Fruit fly (Drosophila melanogaster): Measurements from ENCODE around the gene kis.

kis gene

dm6 chr2L:219441-220033, 31.1 kb downstream of the kis start:
- TF ChIP-seq CG8159 (tag; optimal IDR thresholded peaks at IDR 0.05) (no peak), CG14655 (GFP tag; optimal IDR thresholded peaks at IDR 0.05) (no peak), CG17806 (tag; optimal IDR thresholded peaks at IDR 0.05) (no peak), CG8301 (tag; optimal IDR thresholded peaks at IDR 0.05) (no peak), CG15710 (tag; optimal IDR thresholded peaks at IDR 0.05) (no peak), Pif1A (GFP tag; optimal IDR thresholded peaks at IDR 0.05) (no peak), Ets98B (GFP tag; IDR thresholded peaks at IDR 0.05) (no peak), rn (GFP tag; IDR thresholded peaks at IDR 0.05) (no peak), gl (tag; optimal IDR thresholded peaks at IDR 0.05) (no peak)

dm6 chr2L:207129-207813, 43.4 kb downstream of the kis start, which contains the start of the genes Tbc1d15-17 and CG11617:
TSS of gene Tbc1d15-17 (plus strand) at chr2L:207179.
TSS of gene CG11617 (minus strand) at chr2L:207297.
- TF ChIP-seq CG4496 (GFP tag; IDR thresholded peaks at IDR 0.05) (0 out of 3 replicates have a peak, but pooled peaks have one; percentile 25), D1 (tag; optimal IDR thresholded peaks at IDR 0.05) (no peak)

- no peak for TF ChIP-seq rn (GFP tag; IDR thresholded peaks at IDR 0.05)
- TF ChIP-seq CG17806 (tag; optimal IDR thresholded peaks at IDR 0.05): no peak
- TF ChIP-seq fd96Ca (GFP tag; IDR thresholded peaks at IDR 0.05): no peak
- TF ChIP-seq Pif1A (GFP tag; optimal IDR thresholded peaks at IDR 0.05): no peak
- no peak for TF ChIP-seq Ets98B (GFP tag; IDR thresholded peaks at IDR 0.05)
- no peak for TF ChIP-seq EcR (GFP tag; optimal IDR thresholded peaks at IDR 0.05)
- no peak for TF ChIP-seq CG14655 (GFP tag; optimal IDR thresholded peaks at IDR 0.05)
- no peak for TF ChIP-seq CG34367 (tag; optimal IDR thresholded peaks at IDR 0.05)
- TF ChIP-seq CG32121 (GFP tag; IDR thresholded peaks at IDR 0.05): no peak
- no peak for TF ChIP-seq Snoo (tag; optimal IDR thresholded peaks at IDR 0.05)
- no peak for TF ChIP-seq CG4496 (GFP tag; IDR thresholded peaks at IDR 0.05)
- no peak for TF ChIP-seq CG8159 (tag; optimal IDR thresholded peaks at IDR 0.05)
- TF ChIP-seq CG15710 (tag; optimal IDR thresholded peaks at IDR 0.05): no peak
These were observed 44.1 kb downstream of the kis start for dm6 chr2L:206556-206955.

- TF ChIP-seq fd96Ca (GFP tag; IDR thresholded peaks at IDR 0.05): no peak
These were observed 46.1 kb downstream of the kis start for dm6 chr2L:204557-204956.

dm6 chr2L:203529-204127, 47.0 kb downstream of the kis start, which contains the start of gene mRpL10:
TSS of gene mRpL10 (plus strand) at chr2L:203779.
- TF ChIP-seq CG17806 (tag; optimal IDR thresholded peaks at IDR 0.05) (peak; percentile 9), CG15710 (tag; optimal IDR thresholded peaks at IDR 0.05) (peak; percentile 11), Pif1B (GFP tag; optimal IDR thresholded peaks at IDR 0.05) (no peak)

dm6 chr2L:195668-196067, 55.0 kb downstream of the kis start:
- TF ChIP-seq EcR (GFP tag; optimal IDR thresholded peaks at IDR 0.05) (no peak), rn (GFP tag; IDR thresholded peaks at IDR 0.05) (no peak), CG34367 (tag; optimal IDR thresholded peaks at IDR 0.05) (no peak), CG14655 (GFP tag; optimal IDR thresholded peaks at IDR 0.05) (no peak), D1 (tag; optimal IDR thresholded peaks at IDR 0.05) (no peak), gl (tag; optimal IDR thresholded peaks at IDR 0.05) (no peak), Pif1B (GFP tag; optimal IDR thresholded peaks at IDR 0.05) (no peak), CG12605 (GFP tag; IDR thresholded peaks at IDR 0.05) (no peak), CG9948 (tag; optimal IDR thresholded peaks at IDR 0.05) (no peak), Pif1A (GFP tag; optimal IDR thresholded peaks at IDR 0.05) (no peak), CG32121 (GFP tag; IDR thresholded peaks at IDR 0.05) (no peak), CG10348 (GFP tag; IDR thresholded peaks at IDR 0.05) (no peak), Ets98B (GFP tag; IDR thresholded peaks at IDR 0.05) (no peak), CG13204 (GFP tag; optimal IDR thresholded peaks at IDR 0.05) (no peak), CG4496 (GFP tag; IDR thresholded peaks at IDR 0.05) (no peak), fd96Ca (GFP tag; IDR thresholded peaks at IDR 0.05) (no peak)

dm6 chr2L:182360-183144, 68.1 kb downstream of the kis start:
- TF ChIP-seq CG8159 (tag; optimal IDR thresholded peaks at IDR 0.05) (no peak), EcR (GFP tag; optimal IDR thresholded peaks at IDR 0.05) (peak; percentile 82), CG4496 (GFP tag; IDR thresholded peaks at IDR 0.05) (peak; percentile 57)

Data from whole organism, pupa.